ENCODE assay signal across 4 worm cellular contexts in the genomic region with DNA sequence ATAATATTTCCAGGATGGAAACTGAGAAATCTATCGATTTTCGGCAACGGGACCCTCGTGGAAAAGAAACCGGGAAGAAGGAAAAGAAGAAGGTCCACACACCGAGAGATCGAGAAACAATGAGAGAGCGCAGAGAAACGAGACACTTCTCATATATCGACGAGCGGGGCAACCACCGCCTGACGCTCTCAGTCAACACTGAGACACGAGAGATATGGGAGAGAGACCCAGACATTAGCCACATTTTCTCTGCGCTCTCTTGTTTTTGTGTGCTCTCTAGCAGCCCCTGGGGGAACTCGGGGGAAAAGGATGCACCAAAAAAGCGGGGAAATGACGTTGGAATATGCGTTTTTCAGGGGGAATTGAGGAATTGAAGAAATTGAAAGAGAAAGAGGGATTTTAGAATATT.
TF ChIP-seq lines count a peak whose summit lies in the region.

No protein-coding gene starts in this region.

TF ChIP-seq in whole organism, L2 larva, 48 proteins besides CTCF, POLR2A, EP300 and RAD21 (continued from another document):
- TF ChIP-seq sem-4 (tag; optimal IDR thresholded peaks at IDR 0.05; lab: Kevin White, UChicago): peak; percentile 73
- no peak for TF ChIP-seq ceh-82 (tag; optimal IDR thresholded peaks at IDR 0.05; lab: Kevin White, UChicago)
- TF ChIP-seq blmp-1 (tag; optimal IDR thresholded peaks at IDR 0.05; lab: Kevin White, UChicago; ENCODE audit: insufficient read depth): no peak
- no peak for TF ChIP-seq nhr-10 (tag; optimal IDR thresholded peaks at IDR 0.05; lab: Kevin White, UChicago)
- no peak for TF ChIP-seq nhr-11 (tag; optimal IDR thresholded peaks at IDR 0.05; lab: Kevin White, UChicago)
- no peak for TF ChIP-seq elt-1 (tag; optimal IDR thresholded peaks at IDR 0.05; lab: Kevin White, UChicago)
- no peak for TF ChIP-seq nhr-77 (tag; optimal IDR thresholded peaks at IDR 0.05; lab: Kevin White, UChicago)
- TF ChIP-seq alr-1 (tag; optimal IDR thresholded peaks at IDR 0.05; lab: Kevin White, UChicago): no peak
- no peak for TF ChIP-seq ceh-16 (tag; optimal IDR thresholded peaks at IDR 0.05; lab: Kevin White, UChicago)
- no peak for TF ChIP-seq unc-39 (tag; optimal IDR thresholded peaks at IDR 0.05; lab: Kevin White, UChicago)
- no peak for TF ChIP-seq nhr-237 (tag; optimal IDR thresholded peaks at IDR 0.05; lab: Kevin White, UChicago)
- peak; percentile 2 for TF ChIP-seq nhr-25 (tag; optimal IDR thresholded peaks at IDR 0.05; lab: Kevin White, UChicago)
- TF ChIP-seq crh-2 (tag; optimal IDR thresholded peaks at IDR 0.05; lab: Kevin White, UChicago): peak; percentile 75
- peak; percentile 71 for TF ChIP-seq fos-1 (tag; optimal IDR thresholded peaks at IDR 0.05; lab: Kevin White, UChicago)
- TF ChIP-seq ztf-11 (tag; optimal IDR thresholded peaks at IDR 0.05; lab: Kevin White, UChicago): no peak
- TF ChIP-seq R02D3.7 (tag; optimal IDR thresholded peaks at IDR 0.05; lab: Kevin White, UChicago): no peak
- peak; percentile 78 to 89 for TF ChIP-seq mdl-1 (tag; optimal IDR thresholded peaks at IDR 0.05; lab: Kevin White, UChicago)
- no peak for TF ChIP-seq peb-1 (tag; optimal IDR thresholded peaks at IDR 0.05; lab: Kevin White, UChicago)
- no peak for TF ChIP-seq unc-62 (GFP tag; optimal IDR thresholded peaks at IDR 0.05; lab: Kevin White, UChicago)
- peak; percentile 71 for TF ChIP-seq mab-5 (tag; optimal IDR thresholded peaks at IDR 0.05; lab: Kevin White, UChicago)
- TF ChIP-seq gmeb-1 (tag; optimal IDR thresholded peaks at IDR 0.05; lab: Kevin White, UChicago): peak; percentile 52
- TF ChIP-seq C34F6.9 (tag; optimal IDR thresholded peaks at IDR 0.05; lab: Kevin White, UChicago): peak; percentile 89
- TF ChIP-seq nhr-6 (tag; optimal IDR thresholded peaks at IDR 0.05; lab: Kevin White, UChicago): peak; percentile 66
- TF ChIP-seq lin-11 (tag; optimal IDR thresholded peaks at IDR 0.05; lab: Kevin White, UChicago): peak; percentile 26
- TF ChIP-seq sma-3 (GFP tag; optimal IDR thresholded peaks at IDR 0.05; lab: Kevin White, UChicago): peak; percentile 37
- TF ChIP-seq nhr-21 (tag; optimal IDR thresholded peaks at IDR 0.05; lab: Kevin White, UChicago): no peak
- no peak for TF ChIP-seq elt-3 (tag; optimal IDR thresholded peaks at IDR 0.05; lab: Kevin White, UChicago)

TF ChIP-seq in whole organism, L4 larva, 104 proteins besides CTCF, POLR2A, EP300 and RAD21 (continued from another document and continues in another):
- no peak for TF ChIP-seq madf-9 (GFP tag; conservative IDR thresholded peaks at IDR 0.05; lab: Robert Waterston, UW)
- TF ChIP-seq snpc-1.2 (GFP tag; IDR thresholded peaks at IDR 0.05; lab: Robert Waterston, UW): no peak
- TF ChIP-seq duxl-1 (tag; optimal IDR thresholded peaks at IDR 0.05; lab: Kevin White, UChicago; ENCODE audit: poor library complexity): no peak
- TF ChIP-seq hlh-11 (tag; optimal IDR thresholded peaks at IDR 0.05; lab: Kevin White, UChicago): peak; percentile 86
- 0 out of 2 replicates have a peak, but pooled peaks have one; percentile 34 for TF ChIP-seq arid-1 (GFP tag; conservative IDR thresholded peaks at IDR 0.05; lab: Robert Waterston, UW)
- no peak for TF ChIP-seq gei-8 (GFP tag; optimal IDR thresholded peaks at IDR 0.05; lab: Kevin White, UChicago)
- TF ChIP-seq Y105C5A.15 (GFP tag; IDR thresholded peaks at IDR 0.05; lab: Robert Waterston, UW): no peak
- peak in 1 of 2 experiments; percentile 56 for TF ChIP-seq hif-1 (tag; optimal IDR thresholded peaks at IDR 0.05; lab: Kevin White, UChicago)
- TF ChIP-seq ceh-28 (tag; optimal IDR thresholded peaks at IDR 0.05; lab: Kevin White, UChicago): peak; percentile 71
- TF ChIP-seq fkh-10 (GFP tag; optimal IDR thresholded peaks at IDR 0.05; lab: Kevin White, UChicago): peak; percentile 91
- peak; percentile 56; the same call in 1 of the 2 replicates for TF ChIP-seq T26A8.4 (GFP tag; IDR thresholded peaks at IDR 0.05; lab: Robert Waterston, UW)
- TF ChIP-seq lin-15B (tag; optimal IDR thresholded peaks at IDR 0.05; lab: Kevin White, UChicago): no peak
- no peak for TF ChIP-seq fos-1 (tag; optimal IDR thresholded peaks at IDR 0.05; lab: Kevin White, UChicago)
- no peak for TF ChIP-seq R02D3.7 (tag; optimal IDR thresholded peaks at IDR 0.05; lab: Kevin White, UChicago)
- TF ChIP-seq ama-1 (optimal IDR thresholded peaks at IDR 0.05; lab: Kevin White, UChicago): peak; percentile 3
- no peak for TF ChIP-seq ceh-44 (GFP tag; IDR thresholded peaks at IDR 0.05; lab: Robert Waterston, UW)
- peak in 1 of 2 experiments; percentile 29 for TF ChIP-seq ZK546.5 (tag; optimal IDR thresholded peaks at IDR 0.05; lab: Kevin White, UChicago)
- TF ChIP-seq mdt-29 (GFP tag; IDR thresholded peaks at IDR 0.05; lab: Robert Waterston, UW): 0 out of 2 replicates have a peak, but pooled peaks have one; percentile 34
- 0 out of 2 replicates have a peak, but pooled peaks have one; percentile 34 for TF ChIP-seq dmd-9 (GFP tag; IDR thresholded peaks at IDR 0.05; lab: Robert Waterston, UW)
- TF ChIP-seq Y5F2A.4 (GFP tag; optimal IDR thresholded peaks at IDR 0.05; lab: Kevin White, UChicago): no peak
- peak in 1 of 2 experiments; percentile 73 for TF ChIP-seq lsy-2 (tag; optimal IDR thresholded peaks at IDR 0.05; lab: Kevin White, UChicago)
- TF ChIP-seq nhr-42 (GFP tag; IDR thresholded peaks at IDR 0.05; lab: Robert Waterston, UW): 0 out of 2 replicates have a peak, but pooled peaks have one; percentile 14
- no peak for TF ChIP-seq lin-29 (GFP tag; IDR thresholded peaks at IDR 0.05; lab: Robert Waterston, UW)
- TF ChIP-seq ces-1 (GFP tag; optimal IDR thresholded peaks at IDR 0.05; lab: Kevin White, UChicago): no peak
- TF ChIP-seq rbr-2 (tag; optimal IDR thresholded peaks at IDR 0.05; lab: Kevin White, UChicago): peak; percentile 86
- no peak for TF ChIP-seq nhr-76 (tag; optimal IDR thresholded peaks at IDR 0.05; lab: Kevin White, UChicago)
- peak; percentile 45 for TF ChIP-seq nhr-6 (tag; optimal IDR thresholded peaks at IDR 0.05; lab: Kevin White, UChicago)
- peak; percentile 79 for TF ChIP-seq mep-1 (tag; optimal IDR thresholded peaks at IDR 0.05; lab: Kevin White, UChicago)
- no peak for TF ChIP-seq nhr-111 (GFP tag; optimal IDR thresholded peaks at IDR 0.05; lab: Kevin White, UChicago)
- TF ChIP-seq zag-1 (tag; optimal IDR thresholded peaks at IDR 0.05; lab: Kevin White, UChicago): no peak
- TF ChIP-seq ztf-7 (tag; optimal IDR thresholded peaks at IDR 0.05; lab: Kevin White, UChicago): peak; percentile 33
- TF ChIP-seq cey-2 (tag; optimal IDR thresholded peaks at IDR 0.05; lab: Kevin White, UChicago; ENCODE audit: borderline replicate concordance, insufficient read depth): no peak
- peak; percentile 87 to 90 for TF ChIP-seq mdl-1 (tag; optimal IDR thresholded peaks at IDR 0.05; lab: Kevin White, UChicago)

TF ChIP-seq in whole organism, late embryonic, 69 proteins besides CTCF, POLR2A, EP300 and RAD21 (continued from another document):
- TF ChIP-seq ceh-19 (GFP tag; optimal IDR thresholded peaks at IDR 0.05; lab: Kevin White, UChicago) (no peak), ttx-3 (tag; optimal IDR thresholded peaks at IDR 0.05; lab: Kevin White, UChicago) (no peak)

TF ChIP-seq in whole organism, mixed stage, embryonic, 35 proteins besides CTCF, POLR2A, EP300 and RAD21 (continued from another document):
- TF ChIP-seq mep-1 (tag; optimal IDR thresholded peaks at IDR 0.05; lab: Kevin White, UChicago) (peak; percentile 50), blmp-1 (tag; optimal IDR thresholded peaks at IDR 0.05; lab: Kevin White, UChicago) (no peak), ham-2 (GFP tag; optimal IDR thresholded peaks at IDR 0.05; lab: Kevin White, UChicago) (peak; percentile 92), ceh-39 (tag; optimal IDR thresholded peaks at IDR 0.05; lab: Kevin White, UChicago) (peak; percentile 15), zip-8 (tag; optimal IDR thresholded peaks at IDR 0.05; lab: Kevin White, UChicago) (no peak), sptf-1 (tag; optimal IDR thresholded peaks at IDR 0.05; lab: Kevin White, UChicago) (no peak), mls-2 (tag; optimal IDR thresholded peaks at IDR 0.05; lab: Kevin White, UChicago) (no peak)
